Worm (Caenorhabditis elegans): ENCODE measurements around the gene C28A5.6.
A peak's percentile ranks its signal among the peaks of the same experiment; 100 is the strongest.

The C28A5.6 gene

DNA sequence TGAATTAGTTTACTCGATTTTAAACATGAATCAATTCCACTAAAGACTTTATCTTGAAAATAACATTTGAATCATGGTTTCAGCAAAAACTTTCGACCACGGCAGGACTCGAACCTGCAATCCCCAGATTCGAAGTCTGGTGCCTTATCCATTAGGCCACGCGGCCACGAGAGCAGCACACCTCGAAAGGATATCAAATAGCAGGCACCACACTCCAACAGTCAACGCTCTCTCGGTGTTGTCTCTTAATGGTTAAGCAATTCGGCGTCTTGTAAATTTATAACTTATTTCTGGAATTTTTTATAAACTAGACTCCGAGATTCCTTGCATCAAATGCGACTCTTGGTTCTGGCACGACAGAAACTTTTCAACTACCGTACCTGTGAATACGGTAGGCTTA is 41.5 kb upstream of the C28A5.6 start (continued):
- TF ChIP-seq egl-44 (GFP tag; IDR thresholded peaks at IDR 0.05) = peak; percentile 82; the same call in 1 of the 2 replicates
- TF ChIP-seq egrh-3 (GFP tag; IDR thresholded peaks at IDR 0.05) = no peak; the same call in 1 of the 2 replicates
- TF ChIP-seq snpc-4 (GFP tag; optimal IDR thresholded peaks at IDR 0.05) = no peak
- TF ChIP-seq snpc-4 (tag; optimal IDR thresholded peaks at IDR 0.05) = peak in 3 of 4 experiments; percentile 67 to 77 (median 75)
- TF ChIP-seq B0019.2 (GFP tag; conservative IDR thresholded peaks at IDR 0.05) = peak; percentile 53; the same call in 1 of the 2 replicates
- peak; percentile 73 for TF ChIP-seq C06A6.2 (GFP tag; conservative IDR thresholded peaks at IDR 0.05)
- peak; percentile 70 for TF ChIP-seq T26A5.8 (tag; optimal IDR thresholded peaks at IDR 0.05)
- peak; percentile 97 for TF ChIP-seq tbp1 (GFP tag; optimal IDR thresholded peaks at IDR 0.05)
- 0 out of 2 replicates have a peak, but pooled peaks have one; percentile 44 for TF ChIP-seq B0336.3 (GFP tag; IDR thresholded peaks at IDR 0.05)
- TF ChIP-seq ceh-58 (GFP tag; IDR thresholded peaks at IDR 0.05) = no peak
- TF ChIP-seq attf-6 (GFP tag; IDR thresholded peaks at IDR 0.05) = 0 out of 2 replicates have a peak, but pooled peaks have one; percentile 21
- TF ChIP-seq cebp-1 (GFP tag; IDR thresholded peaks at IDR 0.05) = no peak
- peak; percentile 72 for TF ChIP-seq cebp-1 (tag; optimal IDR thresholded peaks at IDR 0.05)
- TF ChIP-seq lin-54 (GFP tag; optimal IDR thresholded peaks at IDR 0.05) = peak; percentile 53
- TF ChIP-seq somi-1 (GFP tag; optimal IDR thresholded peaks at IDR 0.05) = peak; percentile 58
- TF ChIP-seq bed-1 (GFP tag; IDR thresholded peaks at IDR 0.05) = peak; percentile 24; the same call in 1 of the 2 replicates
- TF ChIP-seq aptf-2 (GFP tag; conservative IDR thresholded peaks at IDR 0.05) = no peak
- TF ChIP-seq ceh-27 (GFP tag; optimal IDR thresholded peaks at IDR 0.05) = peak; percentile 67
- TF ChIP-seq F37B4.10 (GFP tag; IDR thresholded peaks at IDR 0.05) = no peak
- TF ChIP-seq let-607 (tag; optimal IDR thresholded peaks at IDR 0.05) = peak; percentile 55 to 67
- TF ChIP-seq snpc-1.1 (tag; optimal IDR thresholded peaks at IDR 0.05; ENCODE audit: insufficient read depth) = no peak
- peak; percentile 70 for TF ChIP-seq ceh-79 (tag; optimal IDR thresholded peaks at IDR 0.05)
- peak; percentile 64 for TF ChIP-seq lsl-1 (GFP tag; optimal IDR thresholded peaks at IDR 0.05)
- TF ChIP-seq lin-40 (tag; optimal IDR thresholded peaks at IDR 0.05) = peak; percentile 74
- no peak for TF ChIP-seq zfh-2 (GFP tag; conservative IDR thresholded peaks at IDR 0.05)
- 0 out of 2 replicates have a peak, but pooled peaks have one; percentile 57 for TF ChIP-seq ceh-40 (GFP tag; IDR thresholded peaks at IDR 0.05)
- TF ChIP-seq nhr-120 (GFP tag; IDR thresholded peaks at IDR 0.05) = no peak
- 0 out of 2 replicates have a peak, but pooled peaks have one; percentile 20 for TF ChIP-seq ceh-91 (GFP tag; IDR thresholded peaks at IDR 0.05)
- no peak for TF ChIP-seq hlh-12 (tag; optimal IDR thresholded peaks at IDR 0.05)
- no peak; the same call in 1 of the 2 replicates for TF ChIP-seq attf-3 (GFP tag; conservative IDR thresholded peaks at IDR 0.05)
- TF ChIP-seq C17E4.6 (GFP tag; IDR thresholded peaks at IDR 0.05) = 0 out of 2 replicates have a peak, but pooled peaks have one; percentile 36

DNA sequence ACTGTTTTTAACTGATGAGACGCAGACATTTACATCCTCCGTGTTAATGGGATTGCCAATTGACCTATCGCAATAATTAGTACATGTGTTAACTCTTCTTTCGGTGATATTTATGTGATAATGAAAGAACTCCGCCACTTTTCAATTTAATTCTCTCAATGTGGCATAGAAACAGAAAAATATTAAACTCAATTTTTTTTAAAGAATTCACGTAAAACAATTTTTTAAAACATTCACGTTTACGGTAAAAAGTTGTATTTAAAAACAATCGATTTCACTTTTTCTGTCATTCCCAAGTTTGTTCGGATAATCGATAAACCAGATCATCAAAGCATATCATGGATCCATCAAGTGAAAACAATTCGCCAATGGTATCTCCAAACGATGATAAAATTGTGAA is 39.5 kb upstream of the C28A5.6 start, which contains the start of gene mstr-2:
mstr-2 (plus strand) TSS at position 301 of the 400 bp plus-strand sequence.
- TF ChIP-seq F57A8.1 (GFP tag; optimal IDR thresholded peaks at IDR 0.05) (no peak), xnd-1 (tag; optimal IDR thresholded peaks at IDR 0.05) (no peak), Y95B8A.8 (GFP tag; IDR thresholded peaks at IDR 0.05) (no peak), gei-17 (GFP tag; optimal IDR thresholded peaks at IDR 0.05) (no peak)

DNA sequence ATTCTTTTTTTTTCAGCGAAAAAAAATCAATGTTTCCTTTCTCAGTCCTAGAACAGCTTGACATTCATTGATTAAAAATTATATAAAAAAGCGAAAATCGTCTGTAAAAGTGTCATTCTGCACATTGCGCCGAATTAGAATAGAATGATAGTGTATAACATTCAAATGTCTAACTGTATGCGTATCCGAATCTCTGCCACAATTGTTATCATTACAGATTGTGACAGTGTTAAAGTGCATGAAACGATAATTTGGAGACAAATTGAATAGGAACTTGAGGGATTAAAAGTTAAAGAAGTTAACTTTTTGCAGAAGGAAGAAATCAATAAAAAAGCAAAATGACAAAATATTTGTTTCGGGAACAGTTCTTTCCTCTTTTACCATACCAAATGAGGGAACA is 39.1 kb upstream of the C28A5.6 start:
- TF ChIP-seq ztf-25 (GFP tag; IDR thresholded peaks at IDR 0.05) = no peak
- TF ChIP-seq ceh-58 (GFP tag; IDR thresholded peaks at IDR 0.05) = no peak
- TF ChIP-seq nhr-80 (tag; optimal IDR thresholded peaks at IDR 0.05) = peak; percentile 72
